Worm (Caenorhabditis elegans) whole organism, L4 larva: ENCODE measurements around the gene C45H4.21.
A peak's percentile ranks its signal among the peaks of the same experiment; 100 is the strongest.

Experiments
- F49E8.2 ChIP-seq: sonication (generic microtip); optimal IDR thresholded peaks from 2 replicates; lab custom pipeline; 2016; ENCODE audit warnings: missing compliant biosample characterization, mild to moderate bottlenecking, missing genetic modification characterization, borderline replicate concordance
- T26A8.4 ChIP-seq: fragments of 200-800 bp; sonication (Bioruptor generic); IDR thresholded peaks from 2 replicates; pipeline ENCODE4 v1.3.6; 2022; ENCODE audit warnings: missing genetic modification characterization, missing compliant biosample characterization
- Y5F2A.4 ChIP-seq: fragments of 200-800 bp; sonication (Bioruptor generic); optimal IDR thresholded peaks from 2 replicates; lab custom pipeline; 2018; ENCODE audit warnings: mild to moderate bottlenecking, missing genetic modification characterization, missing compliant biosample characterization
- Y75B8A.6 ChIP-seq: fragments of 200-800 bp; sonication (Bioruptor generic); IDR thresholded peaks from 2 replicates; pipeline ENCODE4 v1.3.6; 2022; ENCODE audit warnings: missing genetic modification reagents, missing genetic modification characterization, missing compliant biosample characterization
- ZK337.2 ChIP-seq: fragments of 200-800 bp; sonication (Bioruptor generic); IDR thresholded peaks from 2 replicates; pipeline ENCODE4 v1.3.6; 2022; ENCODE audit warnings: missing genetic modification reagents, missing genetic modification characterization, missing compliant biosample characterization
- ceh-32 ChIP-seq: sonication (generic microtip); optimal IDR thresholded peaks from 2 replicates; lab custom pipeline; 2016; ENCODE audit warnings: mild to moderate bottlenecking, missing genetic modification characterization, missing compliant biosample characterization; ENCODE audit not compliant: poor library complexity
- daf-19 ChIP-seq: fragments of 200-800 bp; sonication (Bioruptor generic); conservative IDR thresholded peaks from 2 replicates; pipeline ENCODE4 v1.3.6; 2022; ENCODE audit warnings: missing genetic modification characterization, missing compliant biosample characterization
- daf-8 ChIP-seq: fragments of 200-800 bp; sonication (Bioruptor generic); IDR thresholded peaks from 2 replicates; pipeline ENCODE4 v1.3.6; 2022; ENCODE audit warnings: missing genetic modification characterization, missing compliant biosample characterization
- dmd-6 ChIP-seq: fragments of 200-800 bp; sonication (Bioruptor generic); IDR thresholded peaks from 2 replicates; pipeline ENCODE4 v1.3.6; 2022; ENCODE audit warnings: missing genetic modification reagents, missing genetic modification characterization, missing compliant biosample characterization
- dmd-9 ChIP-seq: fragments of 200-800 bp; sonication (Bioruptor generic); IDR thresholded peaks from 2 replicates; pipeline ENCODE4 v1.3.6; 2022; ENCODE audit warnings: missing genetic modification reagents, missing genetic modification characterization, missing compliant biosample characterization
- dpl-1 ChIP-seq: fragments of 150-350 bp; optimal IDR thresholded peaks from 2 replicates; lab custom pipeline; 2014; ENCODE audit warnings: missing biosample characterization, missing genetic modification reagents, missing genetic modification characterization
- duxl-1 ChIP-seq: sonication (generic microtip); optimal IDR thresholded peaks from 2 replicates; lab custom pipeline; 2016; ENCODE audit warnings: mild to moderate bottlenecking, missing genetic modification characterization, moderate library complexity, missing compliant biosample characterization; ENCODE audit not compliant: poor library complexity
- dve-1 ChIP-seq: sonication (generic microtip); optimal IDR thresholded peaks from 2 replicates; lab custom pipeline; 2017; ENCODE audit warnings: antibody characterized with exemption, mild to moderate bottlenecking, missing genetic modification characterization, missing compliant biosample characterization; ENCODE audit not compliant: insufficient read depth
- egl-27 ChIP-seq: sonication (generic microtip); optimal IDR thresholded peaks from 3 replicates; lab custom pipeline; 2017; ENCODE audit warnings: missing biosample characterization, missing genetic modification reagents, missing genetic modification characterization
- egl-43 ChIP-seq: fragments of 200-800 bp; sonication (Bioruptor generic); IDR thresholded peaks from 2 replicates; pipeline ENCODE4 v1.3.6; 2022; ENCODE audit warnings: missing genetic modification reagents, missing genetic modification characterization, missing compliant biosample characterization
- fkh-10 ChIP-seq: fragments of 150-350 bp; optimal IDR thresholded peaks from 2 replicates; lab custom pipeline; 2014; ENCODE audit warnings: missing biosample characterization, missing genetic modification reagents, missing genetic modification characterization
- gei-8 ChIP-seq: fragments of 200-800 bp; sonication (Bioruptor generic); optimal IDR thresholded peaks from 2 replicates; lab custom pipeline; 2018; ENCODE audit warnings: mild to moderate bottlenecking, missing genetic modification characterization, missing compliant biosample characterization
- hif-1 ChIP-seq, 2 experiments: sonication (generic microtip); optimal IDR thresholded peaks; 2 replicates each; lab custom pipeline; 2016 to 2017; ENCODE audit warnings: missing compliant biosample characterization in 2 of 2, missing genetic modification characterization in 2 of 2, missing genetic modification reagents in 2 of 2, missing genotype in 2 of 2, mild to moderate bottlenecking in 1 of 2
- hlh-11 ChIP-seq: fragments of 200-800 bp; sonication (Bioruptor generic); optimal IDR thresholded peaks from 2 replicates; lab custom pipeline; 2018; ENCODE audit warnings: mild to moderate bottlenecking, missing genetic modification characterization, missing compliant biosample characterization
- hmg-1.1 ChIP-seq: fragments of 200-800 bp; sonication (Bioruptor generic); IDR thresholded peaks from 2 replicates; pipeline ENCODE4 v1.3.6; 2022; ENCODE audit warnings: missing genetic modification reagents, missing genetic modification characterization, missing compliant biosample characterization
- lin-38 ChIP-seq: fragments of 200-800 bp; sonication (Bioruptor generic); IDR thresholded peaks from 2 replicates; pipeline ENCODE4 v1.3.6; 2022; ENCODE audit warnings: missing genetic modification reagents, missing genetic modification characterization, missing compliant biosample characterization
- lin-39 ChIP-seq: fragments of 150-350 bp; optimal IDR thresholded peaks from 2 replicates; lab custom pipeline; 2014; ENCODE audit warnings: missing biosample characterization, missing genetic modification reagents, missing genetic modification characterization
- lsy-2 ChIP-seq, 2 experiments: fragments of 150-350 bp in 1 of 2; sonication (generic microtip) in 1 of 2; optimal IDR thresholded peaks; 2 replicates each; lab custom pipeline; 2014 to 2017; ENCODE audit warnings: missing biosample characterization in 2 of 2, missing genetic modification characterization in 2 of 2
- madf-5 ChIP-seq, 2 experiments: fragments of 200-800 bp; sonication (Bioruptor generic); IDR thresholded peaks; 2 replicates each; pipeline ENCODE4 v1.3.6; 2022; ENCODE audit warnings: missing compliant biosample characterization in 2 of 2, missing genetic modification characterization in 2 of 2
- madf-9 ChIP-seq: fragments of 200-800 bp; sonication (Bioruptor generic); conservative IDR thresholded peaks from 2 replicates; pipeline ENCODE4 v1.3.6; 2022; ENCODE audit warnings: missing genetic modification reagents, missing genetic modification characterization, missing compliant biosample characterization
- mep-1 ChIP-seq: fragments of 150-350 bp; sonication (generic microtip); optimal IDR thresholded peaks from 3 replicates; lab custom pipeline; 2014; ENCODE audit warnings: missing biosample characterization, missing genetic modification characterization
- mes-2 ChIP-seq: sonication (generic microtip); optimal IDR thresholded peaks from 2 replicates; lab custom pipeline; 2016; ENCODE audit warnings: missing genotype, mild to moderate bottlenecking, missing genetic modification characterization, missing compliant biosample characterization; ENCODE audit not compliant: poor library complexity, severe bottlenecking
- mxl-3 ChIP-seq: fragments of 200-800 bp; sonication (Bioruptor generic); optimal IDR thresholded peaks from 2 replicates; lab custom pipeline; 2018; ENCODE audit warnings: mild to moderate bottlenecking, missing genetic modification characterization, missing compliant biosample characterization
- nhr-10 ChIP-seq: fragments of 150-350 bp; optimal IDR thresholded peaks from 2 replicates; lab custom pipeline; 2014; ENCODE audit warnings: missing biosample characterization, missing genetic modification characterization
- nhr-111 ChIP-seq: fragments of 200-800 bp; sonication (Bioruptor generic); optimal IDR thresholded peaks from 2 replicates; lab custom pipeline; 2018; ENCODE audit warnings: mild to moderate bottlenecking, missing genetic modification characterization, missing compliant biosample characterization
- nhr-25 ChIP-seq: sonication (generic microtip); optimal IDR thresholded peaks from 2 replicates; lab custom pipeline; 2017; ENCODE audit warnings: missing genetic modification characterization, mild to moderate bottlenecking, missing compliant biosample characterization, antibody characterized with exemption, moderate library complexity, borderline replicate concordance; ENCODE audit not compliant: insufficient read depth
- nhr-28 ChIP-seq: fragments of 150-350 bp; optimal IDR thresholded peaks from 2 replicates; lab custom pipeline; 2014; ENCODE audit warnings: missing biosample characterization, missing genetic modification characterization
- nhr-76 ChIP-seq: fragments of 150-350 bp; optimal IDR thresholded peaks from 2 replicates; lab custom pipeline; 2014; ENCODE audit warnings: missing biosample characterization, missing genetic modification characterization
- pqm-1 ChIP-seq: sonication (generic microtip); optimal IDR thresholded peaks from 2 replicates; lab custom pipeline; 2017; ENCODE audit warnings: missing biosample characterization, missing genetic modification characterization
- rbr-2 ChIP-seq: sonication (generic microtip); optimal IDR thresholded peaks from 2 replicates; lab custom pipeline; 2016; ENCODE audit warnings: missing genotype, missing genetic modification characterization, missing compliant biosample characterization
- set-16 ChIP-seq: fragments of 200-800 bp; sonication (Bioruptor generic); IDR thresholded peaks from 2 replicates; pipeline ENCODE4 v1.3.6; 2022; ENCODE audit warnings: missing genetic modification reagents, missing genetic modification characterization, missing compliant biosample characterization
- tra-1 ChIP-seq: fragments of 200-800 bp; sonication (Bioruptor generic); IDR thresholded peaks from 2 replicates; pipeline ENCODE4 v1.3.6; 2022; ENCODE audit warnings: missing genetic modification reagents, missing genetic modification characterization, missing compliant biosample characterization
- unc-130 ChIP-seq: sonication (generic microtip); optimal IDR thresholded peaks from 2 replicates; lab custom pipeline; 2016; ENCODE audit warnings: missing genetic modification reagents, missing genetic modification characterization, missing compliant biosample characterization
- unc-62 ChIP-seq, 3 experiments: fragments of 150-350 bp in 1 of 3; sonication (generic microtip); optimal IDR thresholded peaks in 2 of 3; peaks in 1 of 3; 1 replicate in 1 of 3; 2 replicates in 2 of 3; lab custom pipeline; 2014 to 2017; ENCODE audit warnings: missing biosample characterization in 3 of 3, missing genetic modification characterization in 3 of 3, missing genetic modification reagents in 3 of 3, missing genotype in 1 of 3
- zfp-2 ChIP-seq: sonication (generic microtip); optimal IDR thresholded peaks from 2 replicates; lab custom pipeline; 2016; ENCODE audit warnings: mild to moderate bottlenecking, missing genetic modification characterization, missing compliant biosample characterization
- zfp-3 ChIP-seq: fragments of 200-800 bp; sonication (Bioruptor generic); conservative IDR thresholded peaks from 2 replicates; pipeline ENCODE4 v1.3.6; 2022; ENCODE audit warnings: missing genetic modification reagents, missing genetic modification characterization, missing compliant biosample characterization
- zip-11 ChIP-seq: fragments of 200-800 bp; sonication (Bioruptor generic); IDR thresholded peaks from 2 replicates; pipeline ENCODE4 v1.3.6; 2022; ENCODE audit warnings: missing genetic modification characterization, missing compliant biosample characterization
- zip-2 ChIP-seq: fragments of 150-350 bp; optimal IDR thresholded peaks from 2 replicates; lab custom pipeline; 2014; ENCODE audit warnings: missing biosample characterization, missing genetic modification characterization
- ztf-7 ChIP-seq: fragments of 150-350 bp; optimal IDR thresholded peaks from 2 replicates; lab custom pipeline; 2014; ENCODE audit warnings: missing biosample characterization, missing genetic modification characterization

The C45H4.21 gene

DNA sequence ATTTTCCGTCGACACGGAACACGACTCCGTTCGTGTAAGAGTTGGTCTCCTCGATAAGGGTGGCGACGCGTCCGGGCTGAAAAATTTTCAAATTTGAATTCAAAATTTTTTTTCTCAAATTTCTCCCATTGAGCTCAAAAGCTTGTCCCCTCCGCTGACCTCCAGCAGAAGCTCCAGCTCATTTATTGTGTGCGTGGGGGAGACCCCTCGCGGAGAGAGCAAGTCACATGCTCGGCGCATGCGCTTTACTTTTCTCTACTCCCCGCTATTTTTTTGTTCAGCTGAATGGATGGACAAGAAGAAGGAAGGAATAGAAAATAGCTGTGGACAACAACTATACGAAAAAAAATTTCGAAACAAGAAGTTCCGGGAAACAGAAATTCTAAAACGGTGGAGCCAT, 15.8 kb downstream of the C45H4.21 start (continued):
- TF ChIP-seq nhr-10 (tag; lab: Kevin White, UChicago) (no peak), nhr-76 (tag; lab: Kevin White, UChicago) (no peak), Y5F2A.4 (GFP tag; lab: Kevin White, UChicago) (no peak)

DNA sequence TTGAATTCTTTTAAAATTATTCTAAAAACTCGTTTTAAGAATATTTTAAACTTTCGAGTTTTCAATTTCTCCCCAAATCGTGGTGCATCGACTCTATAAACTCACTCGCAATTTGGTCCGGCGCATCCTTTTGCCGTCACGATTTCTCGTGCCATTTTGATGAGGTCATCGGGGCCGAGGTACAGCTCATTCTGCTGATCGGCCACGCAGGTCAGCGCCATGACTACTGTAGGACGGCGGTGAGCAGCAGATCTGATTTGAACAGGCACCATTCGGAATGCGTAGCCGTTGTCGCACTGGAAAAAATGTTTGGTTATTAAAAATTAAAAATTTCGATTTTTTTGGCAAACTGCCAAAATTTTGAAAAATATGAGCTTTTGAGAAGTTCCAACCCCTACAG, 16.7 kb downstream of the C45H4.21 start:
- TF ChIP-seq egl-43 (peak; percentile 65; the same call in 1 of the 2 replicates), set-16 (peak; percentile 31; the same call in 1 of the 2 replicates), nhr-10 (tag; lab: Kevin White, UChicago) (no peak)
- TF ChIP-seq, all 104 proteins: peak for 2

DNA sequence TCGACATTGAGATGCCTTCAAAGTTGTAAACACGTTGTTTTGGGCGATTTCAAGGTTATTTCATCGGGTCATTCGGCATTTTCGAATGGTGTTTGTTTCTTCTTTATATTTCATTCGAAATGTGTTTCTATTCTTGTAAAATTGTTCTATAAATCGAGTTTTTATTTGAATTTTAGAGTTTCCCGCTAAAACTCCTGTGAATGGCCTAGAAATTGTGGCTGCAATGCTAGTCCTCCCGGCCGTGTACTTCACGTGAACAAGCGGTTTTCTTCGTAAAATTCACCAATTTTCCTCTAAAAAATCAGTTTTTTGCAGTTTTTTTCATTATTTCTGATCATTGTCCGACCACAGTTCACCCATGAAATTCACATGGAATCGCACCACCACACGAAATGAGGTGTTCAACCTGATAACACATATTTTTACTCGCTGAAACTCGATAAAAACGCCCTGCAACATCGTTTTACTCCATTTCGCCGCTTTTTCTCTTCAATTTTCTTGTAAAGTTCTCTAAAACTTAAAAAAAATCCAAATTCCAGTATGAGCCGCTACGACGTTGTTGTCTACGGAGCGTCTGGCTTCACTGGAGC, 22.2 kb downstream of the C45H4.21 start, which contains the start of gene ldp-1:
ldp-1 (plus strand) TSS at position 540 of the 590 bp plus-strand sequence.
- TF ChIP-seq pqm-1: no peak
- no peak for TF ChIP-seq egl-27 (tag; lab: Kevin White, UChicago)
- no peak for TF ChIP-seq ceh-32 (tag; lab: Kevin White, UChicago)
- peak in 1 of 2 experiments; percentile 73 for TF ChIP-seq lsy-2 (tag; optimal IDR thresholded peaks at IDR 0.05; lab: Kevin White, UChicago)
- peak; percentile 56; the same call in 1 of the 2 replicates for TF ChIP-seq T26A8.4
- peak; percentile 10 for TF ChIP-seq mep-1 (tag; lab: Kevin White, UChicago)
- TF ChIP-seq set-16: no peak
- no peak for TF ChIP-seq hmg-1.1 (GFP tag; lab: Robert Waterston, UW)
- no peak for TF ChIP-seq lin-39 (tag; lab: Kevin White, UChicago)
- TF ChIP-seq Y75B8A.6 (GFP tag; lab: Robert Waterston, UW): no peak
- TF ChIP-seq duxl-1 (tag; lab: Kevin White, UChicago): peak; percentile 58
- TF ChIP-seq unc-130: peak; percentile 31
- peak; percentile 94 for TF ChIP-seq dpl-1 (GFP tag; lab: Kevin White, UChicago)
- no peak for TF ChIP-seq fkh-10 (GFP tag; lab: Kevin White, UChicago)
- TF ChIP-seq daf-19 (GFP tag; lab: Robert Waterston, UW): no peak
- TF ChIP-seq F49E8.2 (tag; lab: Kevin White, UChicago): peak; percentile 25
- TF ChIP-seq tra-1 (GFP tag; lab: Robert Waterston, UW): no peak
- peak in 1 of 2 experiments; percentile 88 for TF ChIP-seq unc-62 (GFP tag; optimal IDR thresholded peaks at IDR 0.05 in 1 of 2; lab: Kevin White, UChicago)
- TF ChIP-seq unc-62 (tag; optimal IDR thresholded peaks at IDR 0.05; lab: Kevin White, UChicago): no peak
- TF ChIP-seq rbr-2 (tag; lab: Kevin White, UChicago): peak; percentile 13
- TF ChIP-seq nhr-28 (tag; lab: Kevin White, UChicago): peak; percentile 7
- peak; percentile 34 for TF ChIP-seq hlh-11 (tag; lab: Kevin White, UChicago)
- peak; percentile 97 for TF ChIP-seq mes-2
- no peak for TF ChIP-seq madf-5 (GFP tag; IDR thresholded peaks at IDR 0.05; lab: Robert Waterston, UW)
- TF ChIP-seq nhr-25: no peak
- no peak for TF ChIP-seq ztf-7 (tag; lab: Kevin White, UChicago)
- peak; percentile 64 for TF ChIP-seq lin-38 (GFP tag; lab: Robert Waterston, UW)
- 0 out of 2 replicates have a peak, but pooled peaks have one; percentile 25 for TF ChIP-seq zfp-3
- TF ChIP-seq dmd-9 (GFP tag; lab: Robert Waterston, UW): peak; percentile 78
- TF ChIP-seq dve-1 (tag; lab: Kevin White, UChicago): peak; percentile 20
- no peak for TF ChIP-seq zfp-2 (tag; lab: Kevin White, UChicago)
- no peak for TF ChIP-seq nhr-111 (GFP tag; lab: Kevin White, UChicago)
- TF ChIP-seq dmd-6: peak; percentile 48
- TF ChIP-seq madf-9 (GFP tag; lab: Robert Waterston, UW): 0 out of 2 replicates have a peak, but pooled peaks have one; percentile 26
- TF ChIP-seq hif-1 (tag; optimal IDR thresholded peaks at IDR 0.05; lab: Kevin White, UChicago): peak in 1 of 2 experiments; percentile 78
- TF ChIP-seq gei-8 (GFP tag; lab: Kevin White, UChicago): no peak
- peak; percentile 78 for TF ChIP-seq ZK337.2
- TF ChIP-seq zip-11 (GFP tag; lab: Robert Waterston, UW): no peak
- no peak for TF ChIP-seq zip-2 (tag; lab: Kevin White, UChicago)
- no peak for TF ChIP-seq mxl-3 (GFP tag; lab: Kevin White, UChicago)
- no peak for TF ChIP-seq daf-8 (GFP tag; lab: Robert Waterston, UW)
